Fruit fly (Drosophila melanogaster) whole organism, pupa: Measurements from ENCODE around the gene CSN5.

Experiments used
- CG10348 ChIP-seq: fragments of 200-800 bp; sonication (Bioruptor generic); IDR thresholded peaks from 2 replicates; pipeline ENCODE4 v1.3.6; 2022; ENCODE audit warnings: missing biosample characterization, missing genetic modification characterization
- CG12605 ChIP-seq: fragments of 200-800 bp; sonication (Bioruptor generic); IDR thresholded peaks from 2 replicates; pipeline ENCODE4 v1.3.6; 2022; ENCODE audit warnings: missing biosample characterization, missing genetic modification characterization
- CG13204 ChIP-seq: fragments of 200-800 bp; sonication (Bioruptor generic); optimal IDR thresholded peaks from 2 replicates; lab custom pipeline; 2018; ENCODE audit warnings: missing biosample characterization, mild to moderate bottlenecking, missing genetic modification characterization, moderate library complexity
- CG14655 ChIP-seq: fragments of 200-800 bp; sonication (Bioruptor generic); optimal IDR thresholded peaks from 3 replicates; lab custom pipeline; 2017; ENCODE audit warnings: mild to moderate bottlenecking, missing biosample characterization, missing genetic modification reagents, missing genetic modification characterization
- CG15710 ChIP-seq: fragments of 200-800 bp; sonication (Bioruptor generic); optimal IDR thresholded peaks from 2 replicates; lab custom pipeline; 2018; ENCODE audit warnings: missing biosample characterization, mild to moderate bottlenecking, missing genetic modification characterization, moderate library complexity
- CG17806 ChIP-seq: fragments of 200-800 bp; sonication (Bioruptor generic); optimal IDR thresholded peaks from 2 replicates; lab custom pipeline; 2018; ENCODE audit warnings: missing biosample characterization, mild to moderate bottlenecking, missing genetic modification characterization, moderate library complexity
- CG32121 ChIP-seq: fragments of 200-800 bp; sonication (Bioruptor generic); IDR thresholded peaks from 2 replicates; pipeline ENCODE4 v1.3.6; 2022; ENCODE audit warnings: missing biosample characterization, missing genetic modification characterization
- CG34367 ChIP-seq: fragments of 200-800 bp; sonication (Bioruptor generic); optimal IDR thresholded peaks from 2 replicates; lab custom pipeline; 2018; ENCODE audit warnings: missing biosample characterization, mild to moderate bottlenecking, missing genetic modification characterization
- CG4496 ChIP-seq: fragments of 200-800 bp; sonication (Bioruptor generic); IDR thresholded peaks from 3 replicates; pipeline ENCODE4 v1.3.6; 2022; ENCODE audit warnings: missing biosample characterization, missing genetic modification characterization
- CG8159 ChIP-seq: fragments of 200-800 bp; sonication (Bioruptor generic); optimal IDR thresholded peaks from 3 replicates; lab custom pipeline; 2018; ENCODE audit warnings: missing biosample characterization, mild to moderate bottlenecking, missing genetic modification characterization, moderate library complexity
- CG8301 ChIP-seq: fragments of 200-800 bp; sonication (Bioruptor generic); optimal IDR thresholded peaks from 2 replicates; lab custom pipeline; 2018; ENCODE audit warnings: missing biosample characterization, mild to moderate bottlenecking, missing genetic modification characterization
- CG9948 ChIP-seq: fragments of 200-800 bp; sonication (Bioruptor generic); optimal IDR thresholded peaks from 2 replicates; lab custom pipeline; 2018; ENCODE audit warnings: missing biosample characterization, mild to moderate bottlenecking, missing genetic modification characterization, moderate library complexity
- D1 ChIP-seq: fragments of 200-800 bp; sonication (Bioruptor generic); optimal IDR thresholded peaks from 2 replicates; lab custom pipeline; 2018; ENCODE audit warnings: missing biosample characterization, mild to moderate bottlenecking, missing genetic modification characterization, moderate library complexity
- EcR ChIP-seq: fragments of 200-800 bp; sonication (Bioruptor generic); optimal IDR thresholded peaks from 3 replicates; lab custom pipeline; 2019; ENCODE audit warnings: missing biosample characterization, missing genetic modification characterization, mild to moderate bottlenecking, moderate library complexity, missing genetic modification reagents
- Ets98B ChIP-seq: fragments of 200-800 bp; sonication (Bioruptor generic); IDR thresholded peaks from 2 replicates; pipeline ENCODE4 v1.3.6; 2022; ENCODE audit warnings: missing biosample characterization, missing genetic modification characterization
- Pif1A ChIP-seq: fragments of 200-800 bp; sonication (Bioruptor generic); optimal IDR thresholded peaks from 3 replicates; lab custom pipeline; 2016; ENCODE audit warnings: missing biosample characterization, missing genetic modification characterization
- Pif1B ChIP-seq: fragments of 200-800 bp; sonication (Bioruptor generic); optimal IDR thresholded peaks from 3 replicates; lab custom pipeline; 2016; ENCODE audit warnings: missing biosample characterization, missing genetic modification characterization
- Snoo ChIP-seq: fragments of 200-800 bp; sonication (Bioruptor generic); optimal IDR thresholded peaks from 3 replicates; lab custom pipeline; 2017; ENCODE audit warnings: missing biosample characterization, mild to moderate bottlenecking, missing genetic modification characterization, inconsistent platforms
- fd96Ca ChIP-seq: fragments of 200-800 bp; sonication (Bioruptor generic); IDR thresholded peaks from 3 replicates; pipeline ENCODE4 v1.3.6; 2022; ENCODE audit warnings: missing biosample characterization, missing genetic modification characterization
- gl ChIP-seq: fragments of 200-800 bp; sonication (Bioruptor generic); optimal IDR thresholded peaks from 2 replicates; lab custom pipeline; 2018; ENCODE audit warnings: missing biosample characterization, mild to moderate bottlenecking, missing genetic modification characterization
- rn ChIP-seq: fragments of 200-800 bp; sonication (Bioruptor generic); IDR thresholded peaks from 2 replicates; pipeline ENCODE4 v1.3.6; 2022; ENCODE audit warnings: missing biosample characterization, missing genetic modification characterization

CSN5 gene

DNA sequence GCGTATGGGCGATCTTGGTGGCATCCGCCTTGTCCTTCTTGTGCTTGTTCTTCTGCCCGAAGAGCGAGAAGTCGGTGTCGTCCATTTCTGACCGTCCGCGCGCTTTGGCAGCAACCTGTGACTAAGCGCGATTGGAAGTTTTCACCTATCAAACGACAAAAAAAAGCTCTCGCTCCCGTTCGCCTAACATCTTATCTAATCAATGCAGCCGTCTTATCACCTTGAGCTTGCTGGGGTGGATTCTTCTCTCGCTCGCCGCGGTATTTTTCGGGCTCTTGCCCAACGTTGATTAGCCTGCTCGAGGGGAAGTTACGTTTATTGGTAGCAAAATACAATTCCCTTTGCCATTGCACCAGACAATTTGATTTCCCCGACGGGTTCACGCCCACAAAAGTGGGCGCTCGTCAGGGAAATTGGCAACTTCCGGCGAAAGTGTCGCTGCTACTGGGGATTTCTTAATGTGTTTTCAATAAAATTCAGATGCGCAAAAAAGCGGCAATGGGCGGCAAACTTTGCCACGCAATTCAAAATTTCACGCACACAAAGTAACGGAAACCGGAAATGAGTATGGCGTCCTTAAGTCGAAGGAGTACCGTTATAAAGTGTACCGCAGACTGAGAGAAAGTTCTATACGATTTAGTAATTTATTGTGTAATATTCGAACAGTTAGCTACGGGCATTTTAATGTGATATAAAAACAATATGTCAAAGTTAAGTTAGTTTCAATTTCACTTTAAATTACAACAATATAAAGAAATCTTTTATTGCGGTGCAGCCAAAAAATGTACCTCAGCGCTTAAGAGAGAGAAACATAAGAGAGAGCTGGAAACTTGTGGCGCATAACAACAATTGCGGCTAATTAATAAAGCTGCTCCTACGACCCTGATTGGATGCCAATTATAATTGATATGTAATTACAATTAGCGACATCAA, 31.3 kb downstream of the CSN5 start, which contains the start of gene Decay:
Gene Decay (minus strand): TSS at position 132 of the 933 bp plus-strand sequence.
- TF ChIP-seq Pif1A (GFP tag; lab: Kevin White, UChicago) (peak; percentile 54), CG13204 (GFP tag; lab: Kevin White, UChicago) (no peak), EcR (GFP tag; lab: Kevin White, UChicago) (no peak), CG32121 (no peak), CG14655 (peak; percentile 29), D1 (tag; lab: Kevin White, UChicago) (no peak), CG15710 (tag; lab: Kevin White, UChicago) (no peak), CG12605 (GFP tag; lab: Robert Waterston, UW) (no peak), Ets98B (no peak; the same call in 1 of the 2 replicates), CG8159 (tag; lab: Kevin White, UChicago) (no peak), CG4496 (GFP tag; lab: Robert Waterston, UW) (0 out of 3 replicates have a peak, but pooled peaks have one; percentile 8), Snoo (tag; lab: Kevin White, UChicago) (peak; percentile 34), CG34367 (no peak), gl (tag; lab: Kevin White, UChicago) (no peak), CG8301 (peak; percentile 37), CG9948 (tag; lab: Kevin White, UChicago) (no peak), CG10348 (GFP tag; lab: Robert Waterston, UW) (no peak), rn (GFP tag; lab: Robert Waterston, UW) (no peak), CG17806 (no peak), Pif1B (GFP tag; lab: Kevin White, UChicago) (peak; percentile 14), fd96Ca (GFP tag; lab: Robert Waterston, UW) (no peak)

DNA sequence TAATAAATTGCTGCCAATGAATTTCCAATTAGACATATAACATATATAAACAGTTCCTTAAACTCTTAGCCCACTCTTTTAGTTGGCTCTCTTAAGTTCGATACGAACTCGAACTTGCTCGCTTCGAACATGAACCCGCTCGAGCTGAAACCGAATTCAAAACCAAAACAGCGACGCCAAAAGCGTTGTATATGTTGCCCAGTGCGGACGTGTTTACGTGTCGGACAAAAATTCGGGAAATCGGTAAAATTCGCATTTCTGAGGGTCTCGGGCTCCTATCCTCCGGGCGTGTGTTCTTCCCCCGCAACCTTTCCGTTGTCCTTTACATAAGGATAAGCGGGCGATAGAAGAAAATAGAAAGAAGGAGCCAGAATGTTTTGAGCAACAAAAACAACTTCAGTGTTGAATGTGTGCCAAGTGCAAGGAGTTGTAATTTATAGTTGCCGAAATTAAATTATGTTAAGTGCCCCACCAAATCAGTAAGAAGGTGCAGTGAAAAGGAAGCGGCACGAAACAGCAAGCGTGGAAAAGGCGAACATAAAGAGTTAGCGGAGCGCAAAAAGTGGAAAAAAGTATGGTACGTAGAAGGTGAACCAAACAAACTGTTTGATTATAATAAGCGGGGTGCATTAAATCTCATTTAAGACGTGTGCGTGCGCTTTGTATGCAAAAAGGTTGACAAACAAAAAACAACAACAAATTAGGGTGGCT, 32.9 kb downstream of the CSN5 start, which contains the start of gene CG42342:
Gene CG42342 (plus strand): TSS at position 176 of the 711 bp plus-strand sequence.
- TF ChIP-seq CG12605 (GFP tag; lab: Robert Waterston, UW): peak; percentile 12; the same call in 1 of the 2 replicates
- TF ChIP-seq CG34367: no peak
- peak; percentile 8 for TF ChIP-seq CG13204 (GFP tag; lab: Kevin White, UChicago)

dm6 chr3R:16504541-16504940, 34.6 kb downstream of the CSN5 start:
- TF ChIP-seq fd96Ca (GFP tag; lab: Robert Waterston, UW) (no peak), CG9948 (tag; lab: Kevin White, UChicago) (no peak), CG14655 (no peak), EcR (GFP tag; lab: Kevin White, UChicago) (no peak)

- TF ChIP-seq CG13204 (GFP tag; lab: Kevin White, UChicago) (peak; percentile 45), fd96Ca (GFP tag; lab: Robert Waterston, UW) (no peak), EcR (GFP tag; lab: Kevin White, UChicago) (peak; percentile 56)
These were observed 37.8 kb downstream of the CSN5 start for dm6 chr3R:16507706-16508105.

DNA sequence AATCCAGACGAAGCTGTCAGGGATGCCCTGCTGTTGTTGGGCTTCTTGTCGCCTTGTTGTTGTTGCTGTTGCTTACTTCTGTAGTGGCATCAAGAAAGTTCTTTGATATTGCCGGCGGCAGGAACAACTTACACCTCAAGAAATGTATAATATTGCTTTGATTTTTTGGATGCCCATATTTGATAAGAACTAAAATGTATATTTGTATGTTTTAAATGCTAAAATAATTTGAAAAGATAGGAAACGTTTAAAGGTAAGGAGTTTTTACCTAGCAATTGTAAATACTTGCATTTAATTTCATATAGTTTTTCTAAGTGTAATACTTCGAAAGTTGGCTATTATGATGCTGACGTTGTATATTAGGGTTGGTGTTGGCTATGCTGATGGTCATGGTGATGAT, 40.2 kb downstream of the CSN5 start:
- TF ChIP-seq CG8301 (no peak), Ets98B (no peak), CG34367 (no peak), CG10348 (GFP tag; lab: Robert Waterston, UW) (no peak), CG4496 (GFP tag; lab: Robert Waterston, UW) (no peak), CG14655 (no peak), CG13204 (GFP tag; lab: Kevin White, UChicago) (no peak), CG32121 (no peak), gl (tag; lab: Kevin White, UChicago) (no peak), Snoo (tag; lab: Kevin White, UChicago) (no peak), fd96Ca (GFP tag; lab: Robert Waterston, UW) (no peak), D1 (tag; lab: Kevin White, UChicago) (no peak), CG15710 (tag; lab: Kevin White, UChicago) (no peak), Pif1A (GFP tag; lab: Kevin White, UChicago) (no peak), CG12605 (GFP tag; lab: Robert Waterston, UW) (no peak), CG17806 (no peak), rn (GFP tag; lab: Robert Waterston, UW) (no peak)

- TF ChIP-seq Snoo (tag; lab: Kevin White, UChicago): no peak
- TF ChIP-seq Pif1A (GFP tag; lab: Kevin White, UChicago): no peak
- TF ChIP-seq, all 21 proteins: peak for 0
These were observed 48.3 kb downstream of the CSN5 start for dm6 chr3R:16518150-16518662.
